Fruit fly (Drosophila melanogaster) whole organism, embryonic: ENCODE results near the gene LanB2.

Source experiments
- Antp ChIP-seq: fragments of 200-800 bp; sonication (Bioruptor generic); optimal IDR thresholded peaks from 3 replicates; lab custom pipeline; 2016; ENCODE audit warnings: missing biosample characterization, missing genetic modification characterization
- Bdp1 ChIP-seq: fragments of 200-800 bp; sonication (Bioruptor generic); optimal IDR thresholded peaks from 3 replicates; lab custom pipeline; 2016; ENCODE audit warnings: missing biosample characterization, missing genetic modification characterization
- CG11723 ChIP-seq: fragments of 200-800 bp; sonication (Bioruptor generic); optimal IDR thresholded peaks from 2 replicates; lab custom pipeline; 2017; ENCODE audit warnings: missing biosample characterization, mild to moderate bottlenecking, missing genetic modification characterization
- CG12659 ChIP-seq: fragments of 200-800 bp; sonication (Bioruptor generic); optimal IDR thresholded peaks from 3 replicates; lab custom pipeline; 2017; ENCODE audit warnings: mild to moderate bottlenecking, missing biosample characterization, missing genetic modification reagents, missing genetic modification characterization
- CG13424 ChIP-seq: fragments of 200-800 bp; sonication (Bioruptor generic); optimal IDR thresholded peaks from 2 replicates; lab custom pipeline; 2019; ENCODE audit warnings: missing biosample characterization, mild to moderate bottlenecking, missing genetic modification characterization, moderate library complexity
- CG14014 ChIP-seq: fragments of 200-800 bp; sonication (Bioruptor generic); IDR thresholded peaks from 2 replicates; pipeline ENCODE4 v1.3.6; 2022; ENCODE audit warnings: missing biosample characterization, missing genetic modification characterization
- CG14860 ChIP-seq: fragments of 200-800 bp; sonication (Bioruptor generic); IDR thresholded peaks from 3 replicates; pipeline ENCODE4 v1.3.6; 2022; ENCODE audit warnings: missing biosample characterization, missing genetic modification characterization; ENCODE audit not compliant: partially characterized antibody
- CG15479 ChIP-seq: fragments of 200-800 bp; sonication (Bioruptor generic); optimal IDR thresholded peaks from 3 replicates; lab custom pipeline; 2019; ENCODE audit warnings: missing biosample characterization, mild to moderate bottlenecking, missing genetic modification characterization, moderate library complexity
- CG1603 ChIP-seq: fragments of 200-800 bp; sonication (Bioruptor generic); optimal IDR thresholded peaks from 2 replicates; lab custom pipeline; 2019; ENCODE audit warnings: missing biosample characterization, mild to moderate bottlenecking, missing genetic modification characterization, moderate library complexity
- CG16813 ChIP-seq: fragments of 200-800 bp; sonication (Bioruptor generic); IDR thresholded peaks from 3 replicates; pipeline ENCODE4 v1.3.6; 2022; ENCODE audit warnings: missing biosample characterization, missing genetic modification characterization; ENCODE audit not compliant: partially characterized antibody
- CG17802 ChIP-seq: fragments of 200-800 bp; sonication (Bioruptor generic); optimal IDR thresholded peaks from 2 replicates; lab custom pipeline; 2018; ENCODE audit warnings: missing biosample characterization, mild to moderate bottlenecking, missing genetic modification characterization, moderate library complexity
- CG18619 ChIP-seq: fragments of 200-800 bp; sonication (Bioruptor generic); optimal IDR thresholded peaks from 3 replicates; lab custom pipeline; 2017; ENCODE audit warnings: missing biosample characterization, mild to moderate bottlenecking, missing genetic modification characterization
- CG3281 ChIP-seq: fragments of 200-800 bp; sonication (Bioruptor generic); optimal IDR thresholded peaks from 3 replicates; lab custom pipeline; 2017; ENCODE audit warnings: missing biosample characterization, mild to moderate bottlenecking, missing genetic modification characterization
- CG4282 ChIP-seq: fragments of 200-800 bp; sonication (Bioruptor generic); optimal IDR thresholded peaks from 2 replicates; lab custom pipeline; 2016; ENCODE audit warnings: missing biosample characterization, missing genetic modification characterization
- CG5245 ChIP-seq: fragments of 200-800 bp; sonication (Bioruptor generic); optimal IDR thresholded peaks from 3 replicates; lab custom pipeline; 2016; ENCODE audit warnings: missing biosample characterization, missing genetic modification characterization
- CG8281 ChIP-seq: fragments of 200-800 bp; sonication (Bioruptor generic); optimal IDR thresholded peaks from 2 replicates; lab custom pipeline; 2018; ENCODE audit warnings: missing biosample characterization, mild to moderate bottlenecking, missing genetic modification characterization, moderate library complexity
- CG9437 ChIP-seq: fragments of 200-800 bp; sonication (Bioruptor generic); optimal IDR thresholded peaks from 2 replicates; lab custom pipeline; 2018; ENCODE audit warnings: missing biosample characterization, mild to moderate bottlenecking, missing genetic modification characterization
- CrebB ChIP-seq: fragments of 200-800 bp; sonication (Bioruptor generic); optimal IDR thresholded peaks from 3 replicates; lab custom pipeline; 2018; ENCODE audit warnings: missing biosample characterization, mild to moderate bottlenecking, missing genetic modification characterization
- Dek ChIP-seq: fragments of 200-800 bp; sonication (Bioruptor generic); optimal IDR thresholded peaks from 3 replicates; lab custom pipeline; 2019; ENCODE audit warnings: missing biosample characterization, mild to moderate bottlenecking, missing genetic modification characterization, moderate library complexity
- Eip74EF ChIP-seq, 2 experiments: fragments of 200-800 bp in 1 of 2; fragments of >200 bp in 1 of 2; sonication (Bioruptor generic) in 1 of 2; optimal IDR thresholded peaks; 2 replicates each; lab custom pipeline; 2017 to 2019; ENCODE audit warnings: missing biosample characterization in 2 of 2, missing genetic modification characterization in 2 of 2, mild to moderate bottlenecking in 1 of 2, moderate library complexity in 1 of 2
- HHEX ChIP-seq: fragments of 200-800 bp; sonication (Bioruptor generic); optimal IDR thresholded peaks from 3 replicates; lab custom pipeline; 2017; ENCODE audit warnings: missing biosample characterization, mild to moderate bottlenecking, missing genetic modification characterization, missing genetic modification reagents
- Hey ChIP-seq: fragments of 200-800 bp; sonication (Bioruptor generic); optimal IDR thresholded peaks from 3 replicates; lab custom pipeline; 2018; ENCODE audit warnings: missing biosample characterization, mild to moderate bottlenecking, missing genetic modification characterization
- HmgZ ChIP-seq: fragments of 200-800 bp; sonication (Bioruptor generic); optimal IDR thresholded peaks from 2 replicates; lab custom pipeline; 2018; ENCODE audit warnings: missing biosample characterization, mild to moderate bottlenecking, missing genetic modification characterization
- Hr39 ChIP-seq: fragments of >200 bp; optimal IDR thresholded peaks from 2 replicates; lab custom pipeline; 2017
- Med ChIP-seq: fragments of 200-800 bp; sonication (Bioruptor generic); peaks from one replicate; lab custom pipeline; 2016; ENCODE audit warnings: missing biosample characterization, missing genetic modification characterization, mild to moderate bottlenecking, inconsistent platforms, moderate library complexity
- Meics ChIP-seq: fragments of 200-800 bp; sonication (Bioruptor generic); optimal IDR thresholded peaks from 2 replicates; lab custom pipeline; 2017; ENCODE audit warnings: missing biosample characterization, mild to moderate bottlenecking, missing genetic modification characterization
- Mes4 ChIP-seq: fragments of 200-800 bp; sonication (Bioruptor generic); optimal IDR thresholded peaks from 2 replicates; lab custom pipeline; 2016; ENCODE audit warnings: missing biosample characterization, missing genetic modification characterization
- Nf-YB ChIP-seq: fragments of 200-800 bp; sonication (Bioruptor generic); optimal IDR thresholded peaks from 3 replicates; lab custom pipeline; 2019; ENCODE audit warnings: missing biosample characterization, mild to moderate bottlenecking, missing genetic modification characterization, moderate library complexity
- Pdp1 ChIP-seq, 2 experiments: fragments of 200-800 bp; sonication (Bioruptor generic); optimal IDR thresholded peaks; 3 replicates each; lab custom pipeline; 2016; ENCODE audit warnings: missing biosample characterization in 2 of 2, missing genetic modification characterization in 2 of 2, mild to moderate bottlenecking in 1 of 2, moderate library complexity in 1 of 2
- Poxn ChIP-seq: fragments of 200-800 bp; sonication (Bioruptor generic); IDR thresholded peaks from 2 replicates; pipeline ENCODE4 v1.3.6; 2022; ENCODE audit warnings: missing biosample characterization, missing genetic modification characterization
- Sox102F ChIP-seq: fragments of 200-800 bp; sonication (Bioruptor generic); optimal IDR thresholded peaks from 2 replicates; lab custom pipeline; 2018; ENCODE audit warnings: missing biosample characterization, mild to moderate bottlenecking, missing genetic modification characterization, moderate library complexity
- Stat92E ChIP-seq, 3 experiments: fragments of >200 bp in 2 of 3; fragments of 200-800 bp in 1 of 3; sonication (Bioruptor generic) in 1 of 3; optimal IDR thresholded peaks; 2 replicates each; lab custom pipeline; 2017 to 2019; ENCODE audit warnings: missing biosample characterization in 3 of 3, missing genetic modification characterization in 3 of 3, mild to moderate bottlenecking in 1 of 3, moderate library complexity in 1 of 3
- Vsx1 ChIP-seq: fragments of 200-800 bp; sonication (Bioruptor generic); optimal IDR thresholded peaks from 2 replicates; lab custom pipeline; 2017; ENCODE audit warnings: missing biosample characterization, mild to moderate bottlenecking, missing genetic modification characterization, missing genetic modification reagents
- ato ChIP-seq: fragments of 200-800 bp; sonication (Bioruptor generic); IDR thresholded peaks from 2 replicates; pipeline ENCODE4 v1.3.6; 2022; ENCODE audit warnings: missing biosample characterization, missing genetic modification characterization; ENCODE audit not compliant: partially characterized antibody
- bbx ChIP-seq: fragments of 200-800 bp; sonication (Bioruptor generic); IDR thresholded peaks from 2 replicates; pipeline ENCODE4 v1.3.6; 2022; ENCODE audit warnings: missing biosample characterization, missing genetic modification characterization; ENCODE audit not compliant: partially characterized antibody
- cato ChIP-seq: fragments of 200-800 bp; sonication (Bioruptor generic); optimal IDR thresholded peaks from 2 replicates; lab custom pipeline; 2016; ENCODE audit warnings: missing biosample characterization, missing genetic modification characterization, borderline replicate concordance
- chinmo ChIP-seq: fragments of 200-800 bp; sonication (Bioruptor generic); IDR thresholded peaks from 4 replicates; pipeline ENCODE4 v1.3.6; 2022; ENCODE audit warnings: missing biosample characterization, missing genetic modification characterization; ENCODE audit not compliant: partially characterized antibody
- gsb-n ChIP-seq: fragments of 200-800 bp; sonication (Bioruptor generic); optimal IDR thresholded peaks from 3 replicates; lab custom pipeline; 2018; ENCODE audit warnings: missing biosample characterization, mild to moderate bottlenecking, missing genetic modification characterization
- jigr1 ChIP-seq: fragments of 200-800 bp; sonication (Bioruptor generic); IDR thresholded peaks from 3 replicates; pipeline ENCODE4 v1.3.6; 2022; ENCODE audit warnings: missing biosample characterization, missing genetic modification characterization
- oc ChIP-seq: fragments of 200-800 bp; sonication (Bioruptor generic); optimal IDR thresholded peaks from 2 replicates; lab custom pipeline; 2018; ENCODE audit warnings: missing biosample characterization, mild to moderate bottlenecking, missing genetic modification characterization, moderate library complexity
- psq ChIP-seq: fragments of 200-800 bp; sonication (Bioruptor generic); optimal IDR thresholded peaks from 2 replicates; lab custom pipeline; 2017; ENCODE audit warnings: missing biosample characterization, missing genetic modification characterization
- sens ChIP-seq: fragments of 200-800 bp; sonication (Bioruptor generic); peaks from one replicate; lab custom pipeline; 2016; ENCODE audit warnings: missing biosample characterization, missing genetic modification characterization
- sug ChIP-seq: fragments of 200-800 bp; optimal IDR thresholded peaks from 2 replicates; lab custom pipeline; 2019; ENCODE audit warnings: missing biosample characterization, mild to moderate bottlenecking, missing genetic modification characterization, moderate library complexity
- trem ChIP-seq: fragments of 200-800 bp; optimal IDR thresholded peaks from 3 replicates; lab custom pipeline; 2019; ENCODE audit warnings: missing biosample characterization, mild to moderate bottlenecking, missing genetic modification characterization, moderate library complexity
- z ChIP-seq: fragments of 200-800 bp; sonication (Bioruptor generic); IDR thresholded peaks from 3 replicates; pipeline ENCODE4 v1.3.6; 2022; ENCODE audit warnings: missing biosample characterization, missing genetic modification characterization
- zfh1 ChIP-seq: fragments of 200-800 bp; sonication (Bioruptor generic); IDR thresholded peaks from 3 replicates; pipeline ENCODE4 v1.3.6; 2022; ENCODE audit warnings: missing biosample characterization, missing genetic modification characterization

LanB2 gene

DNA sequence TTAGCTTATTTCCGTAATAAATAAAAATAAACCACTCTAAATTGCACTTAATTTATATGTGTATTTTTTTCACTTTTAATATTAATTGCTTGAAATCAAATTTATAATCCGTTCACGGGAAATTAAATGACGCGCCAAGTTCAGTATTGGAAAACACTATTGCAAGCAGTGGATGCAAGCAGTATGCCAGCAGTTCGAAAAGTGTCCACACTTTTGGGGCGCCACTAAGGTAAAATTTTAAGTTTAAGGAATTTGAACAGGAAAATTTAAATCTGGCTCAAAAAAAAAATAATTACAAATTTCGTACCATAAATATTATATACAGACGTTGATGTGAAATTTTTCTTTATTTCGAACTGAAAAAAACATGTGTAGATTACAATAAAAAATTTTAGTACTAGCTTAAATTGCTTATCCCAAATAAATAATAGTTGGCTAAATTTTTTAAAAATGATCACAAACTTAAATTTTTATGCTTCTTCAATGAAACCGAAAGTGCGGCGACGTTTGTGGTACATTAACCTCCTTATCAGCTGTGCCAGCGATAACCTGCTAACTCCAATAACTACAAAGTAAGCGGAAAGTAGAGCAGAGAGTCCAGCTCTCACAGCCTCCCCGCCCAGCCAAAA, 640 bp upstream of the LanB2 start (continued):
- TF ChIP-seq CG12659 (GFP tag; lab: Kevin White, UChicago), result no peak
- TF ChIP-seq Meics (GFP tag; lab: Kevin White, UChicago), result no peak
- no peak for TF ChIP-seq Stat92E (GFP tag; optimal IDR thresholded peaks at IDR 0.05; lab: Kevin White, UChicago)
- TF ChIP-seq gsb-n, result no peak
- no peak for TF ChIP-seq CG3281 (GFP tag; lab: Kevin White, UChicago)
- no peak for TF ChIP-seq CG9437 (GFP tag; lab: Kevin White, UChicago)
- no peak for TF ChIP-seq Eip74EF (GFP tag; optimal IDR thresholded peaks at IDR 0.05; lab: Kevin White, UChicago)
- TF ChIP-seq jigr1 (GFP tag; lab: Robert Waterston, UW), result peak; percentile 52; the same call in 1 of the 3 replicates
- TF ChIP-seq CG16813 (GFP tag; lab: Robert Waterston, UW), result no peak
- TF ChIP-seq oc (tag; lab: Kevin White, UChicago), result no peak

DNA sequence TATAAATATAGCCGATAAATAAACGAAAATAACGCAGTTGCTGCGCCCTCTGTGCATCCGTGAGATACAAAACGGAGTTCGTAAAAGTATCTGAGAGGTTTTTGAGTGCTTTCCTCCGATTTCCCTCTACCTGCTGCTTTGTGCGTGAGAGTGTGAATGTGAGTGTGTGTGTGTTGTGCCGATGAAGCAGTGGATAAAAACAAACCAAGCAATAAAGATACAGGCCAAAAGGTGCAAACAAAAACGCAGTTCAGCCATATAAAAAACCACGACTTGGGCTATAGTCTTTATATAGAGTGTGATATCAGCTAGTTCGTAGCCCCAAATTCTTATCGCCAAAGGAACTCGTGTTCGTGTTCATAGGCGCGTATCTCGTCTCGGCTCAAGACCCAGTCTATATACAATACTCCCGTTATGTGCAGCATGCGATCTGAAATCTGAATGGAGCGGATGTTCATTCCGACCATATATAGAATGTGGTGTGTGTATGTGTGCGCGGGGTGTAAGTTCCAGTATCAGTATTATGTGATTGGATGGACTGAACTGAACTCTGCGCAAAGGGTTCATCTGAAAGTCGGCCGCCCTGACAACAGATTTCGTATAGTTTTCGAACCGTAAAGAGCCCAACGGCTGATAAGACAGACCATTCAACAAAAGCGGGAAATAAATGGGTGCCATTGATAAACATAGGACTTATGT, 878 bp downstream of the LanB2 start:
- no peak for TF ChIP-seq CG14014
- no peak for TF ChIP-seq Hr39
- no peak for TF ChIP-seq HHEX (GFP tag; lab: Kevin White, UChicago)
- no peak for TF ChIP-seq CG18619 (GFP tag; lab: Kevin White, UChicago)
- peak; percentile 95 for TF ChIP-seq z
- TF ChIP-seq Sox102F (GFP tag; lab: Kevin White, UChicago), result no peak
- TF ChIP-seq CG17802, result no peak
- TF ChIP-seq CG13424 (tag; lab: Kevin White, UChicago), result no peak
- TF ChIP-seq CG11723 (GFP tag; lab: Kevin White, UChicago), result no peak
- TF ChIP-seq CrebB (tag; lab: Kevin White, UChicago), result no peak
- TF ChIP-seq CG1603 (tag; lab: Kevin White, UChicago), result no peak
- peak in 1 of 2 experiments; percentile 83 for TF ChIP-seq Pdp1 (GFP tag; optimal IDR thresholded peaks at IDR 0.05; lab: Kevin White, UChicago)
- TF ChIP-seq Med (GFP tag; lab: Kevin White, UChicago), result peak; percentile 61
- TF ChIP-seq sug (tag; lab: Kevin White, UChicago), result peak; percentile 65
- no peak for TF ChIP-seq Bdp1 (GFP tag; lab: Kevin White, UChicago)
- TF ChIP-seq CG8281 (tag; lab: Kevin White, UChicago), result no peak
- no peak for TF ChIP-seq HmgZ (tag; lab: Kevin White, UChicago)
- TF ChIP-seq Poxn (GFP tag; lab: Robert Waterston, UW), result no peak
- no peak for TF ChIP-seq trem
- TF ChIP-seq Mes4, result no peak
- no peak for TF ChIP-seq chinmo
- no peak for TF ChIP-seq ato (GFP tag; lab: Robert Waterston, UW)
- peak; percentile 48 for TF ChIP-seq psq (GFP tag; lab: Kevin White, UChicago)
- TF ChIP-seq CG14860, result no peak
- TF ChIP-seq bbx, result 0 out of 2 replicates have a peak, but pooled peaks have one; percentile 13
- TF ChIP-seq zfh1, result no peak
- TF ChIP-seq Vsx1, result no peak
- TF ChIP-seq cato (GFP tag; lab: Kevin White, UChicago), result no peak
- TF ChIP-seq sens (GFP tag; lab: Kevin White, UChicago), result peak; percentile 62
- TF ChIP-seq Nf-YB (GFP tag; lab: Kevin White, UChicago), result peak; percentile 52
- no peak for TF ChIP-seq Hey (tag; lab: Kevin White, UChicago)
- no peak for TF ChIP-seq CG5245 (GFP tag; lab: Kevin White, UChicago)
- no peak for TF ChIP-seq CG4282 (GFP tag; lab: Kevin White, UChicago)
- no peak for TF ChIP-seq Dek (tag; lab: Kevin White, UChicago)
- TF ChIP-seq CG15479 (GFP tag; lab: Kevin White, UChicago), result no peak
- no peak for TF ChIP-seq Antp (GFP tag; lab: Kevin White, UChicago)
